Worm (Caenorhabditis elegans): ENCODE measurements around the gene natc-2.

Gene natc-2

ce11 chrV:5273241-5273640 is 629 bp upstream of the natc-2 start:
- TF ChIP-seq nhr-80 (tag; optimal IDR thresholded peaks at IDR 0.05) (peak; percentile 24), chd-7 (tag; optimal IDR thresholded peaks at IDR 0.05) (no peak), cebp-1 (GFP tag; IDR thresholded peaks at IDR 0.05) (no peak), cebp-1 (tag; optimal IDR thresholded peaks at IDR 0.05) (peak; percentile 2), rcor-1 (GFP tag; IDR thresholded peaks at IDR 0.05) (peak; percentile 31; the same call in 1 of the 2 replicates), ekl-4 (GFP tag; IDR thresholded peaks at IDR 0.05) (no peak), ZK185.1 (tag; optimal IDR thresholded peaks at IDR 0.05; ENCODE audit: poor library complexity, severe bottlenecking) (peak; percentile 32)

- TF ChIP-seq D2030.7 (GFP tag; IDR thresholded peaks at IDR 0.05): 0 out of 2 replicates have a peak, but pooled peaks have one; percentile 16
- peak; percentile 15 for TF ChIP-seq lsl-1 (GFP tag; optimal IDR thresholded peaks at IDR 0.05)
- no peak for TF ChIP-seq tbx-9 (tag; optimal IDR thresholded peaks at IDR 0.05; ENCODE audit: borderline replicate concordance)
- no peak for TF ChIP-seq T07F8.4 (tag; optimal IDR thresholded peaks at IDR 0.05)
- TF ChIP-seq F33H1.4 (GFP tag; IDR thresholded peaks at IDR 0.05): peak; percentile 19; the same call in 1 of the 2 replicates
- TF ChIP-seq nhr-90 (tag; optimal IDR thresholded peaks at IDR 0.05): no peak
- TF ChIP-seq dox-1 (GFP tag; IDR thresholded peaks at IDR 0.05): peak; percentile 72
- TF ChIP-seq cebp-1 (GFP tag; IDR thresholded peaks at IDR 0.05): no peak
- TF ChIP-seq cebp-1 (tag; optimal IDR thresholded peaks at IDR 0.05): peak; percentile 36
- peak; percentile 45 for TF ChIP-seq snpc-3.4 (tag; optimal IDR thresholded peaks at IDR 0.05)
- peak; percentile 8 for TF ChIP-seq nhr-80 (tag; optimal IDR thresholded peaks at IDR 0.05)
- TF ChIP-seq Y53G8AR.9 (GFP tag; conservative IDR thresholded peaks at IDR 0.05): 0 out of 2 replicates have a peak, but pooled peaks have one; percentile 46
- TF ChIP-seq unc-130 (GFP tag; optimal IDR thresholded peaks at IDR 0.05): no peak
- no peak for TF ChIP-seq egrh-3 (GFP tag; IDR thresholded peaks at IDR 0.05)
- no peak for TF ChIP-seq F55B11.4 (tag; optimal IDR thresholded peaks at IDR 0.05; ENCODE audit: borderline replicate concordance, insufficient read depth)
- 0 out of 2 replicates have a peak, but pooled peaks have one; percentile 61 for TF ChIP-seq madf-3 (GFP tag; IDR thresholded peaks at IDR 0.05)
- no peak for TF ChIP-seq cebp-2 (GFP tag; IDR thresholded peaks at IDR 0.05)
- TF ChIP-seq hmg-20 (GFP tag; IDR thresholded peaks at IDR 0.05): no peak
- no peak for TF ChIP-seq B0019.2 (GFP tag; conservative IDR thresholded peaks at IDR 0.05)
- no peak for TF ChIP-seq ceh-58 (GFP tag; IDR thresholded peaks at IDR 0.05)
- TF ChIP-seq unc-62 (GFP tag; optimal IDR thresholded peaks at IDR 0.05): no peak
- peak; percentile 9 for TF ChIP-seq F23B12.7 (tag; optimal IDR thresholded peaks at IDR 0.05; ENCODE audit: insufficient read depth)
- TF ChIP-seq lin-35 (GFP tag; optimal IDR thresholded peaks at IDR 0.05): peak in 2 of 3 experiments; percentile 22 to 47
- peak; percentile 16; the same call in 1 of the 2 replicates for TF ChIP-seq nfyb-1 (GFP tag; IDR thresholded peaks at IDR 0.05)
- TF ChIP-seq lag-1 (GFP tag; IDR thresholded peaks at IDR 0.05): no peak
- peak; percentile 77 for TF ChIP-seq mcd-1 (GFP tag; IDR thresholded peaks at IDR 0.05)
- peak; percentile 31; the same call in 1 of the 2 replicates for TF ChIP-seq madf-6 (GFP tag; IDR thresholded peaks at IDR 0.05)
- TF ChIP-seq ztf-6 (GFP tag; IDR thresholded peaks at IDR 0.05): no peak
- TF ChIP-seq tbp1 (GFP tag; optimal IDR thresholded peaks at IDR 0.05): no peak
- TF ChIP-seq mxl-1 (tag; optimal IDR thresholded peaks at IDR 0.05): no peak
- TF ChIP-seq lin-54 (GFP tag; optimal IDR thresholded peaks at IDR 0.05): peak; percentile 44
- peak; percentile 92 for TF ChIP-seq ztf-18 (tag; optimal IDR thresholded peaks at IDR 0.05)
- no peak for TF ChIP-seq aptf-3 (GFP tag; IDR thresholded peaks at IDR 0.05)
Measured at ce11 chrV:5274974-5275373, 1.1 kb downstream of the natc-2 start.

All from whole organism, young adult.